Fruit fly (Drosophila melanogaster) whole organism: ENCODE data around the gene CG14694.

Experiments used
- CG8478 ChIP-seq: fragments of >200 bp; optimal IDR thresholded peaks from 2 replicates; lab custom pipeline; 2018; ENCODE audit warnings: inconsistent platforms
- Dll ChIP-seq: fragments of >200 bp; optimal IDR thresholded peaks from 2 replicates; lab custom pipeline; 2017
- EcR ChIP-seq, 2 experiments: fragments of >200 bp; optimal IDR thresholded peaks; 2 replicates each; lab custom pipeline; 2017; ENCODE audit warnings: missing biosample characterization in 2 of 2, missing genetic modification characterization in 2 of 2, missing genetic modification reagents in 2 of 2
- pan ChIP-seq: fragments of >200 bp; optimal IDR thresholded peaks from 2 replicates; lab custom pipeline; 2017
- psq ChIP-seq: fragments of >200 bp; optimal IDR thresholded peaks from 2 replicates; lab custom pipeline; 2017
- usp ChIP-seq: fragments of >200 bp; optimal IDR thresholded peaks from 2 replicates; lab custom pipeline; 2017; ENCODE audit warnings: missing biosample characterization, missing genetic modification characterization, mixed read lengths

CG14694 gene

dm6 chr3R:10826796-10827524 lies 32.7 kb downstream of the CG14694 start, which contains the start of gene Cad86C:
TSS of gene Cad86C (plus strand) at chr3R:10827079.
- peak; percentile 84 for TF ChIP-seq Dll (lab: Kevin White, UChicago)
- TF ChIP-seq EcR (GFP tag; optimal IDR thresholded peaks at IDR 0.05; lab: Kevin White, UChicago), result no peak

DNA sequence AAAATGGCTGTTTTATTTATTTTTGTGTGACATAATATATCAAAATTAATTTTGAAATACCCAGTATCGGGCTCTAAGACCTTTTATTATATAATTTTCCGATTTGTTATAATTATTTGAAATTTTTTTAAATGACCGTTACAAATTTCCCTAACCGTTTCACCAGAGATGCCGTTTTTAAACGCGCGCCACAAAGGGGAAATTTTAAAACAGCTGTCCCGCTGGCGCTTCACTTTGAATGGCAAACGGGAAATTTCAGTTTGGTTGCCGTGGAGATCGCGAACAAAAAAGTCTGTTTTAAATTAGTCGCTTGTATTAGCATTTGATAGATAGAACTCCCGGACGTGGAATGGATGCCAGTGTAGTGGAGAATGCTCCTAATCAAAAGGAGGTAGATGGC lies 44.6 kb downstream of the CG14694 start, which contains the start of the genes CG14693 and TTLL15:
TSS of gene CG14693 (minus strand) at position 16 of the 400 bp plus-strand sequence.
TSS of gene TTLL15 (plus strand) at position 257 of the 400 bp plus-strand sequence.
- TF ChIP-seq pan (lab: Kevin White, UChicago) (no peak), psq (lab: Kevin White, UChicago) (no peak), usp (GFP tag; lab: Kevin White, UChicago) (no peak), EcR (GFP tag; optimal IDR thresholded peaks at IDR 0.05; lab: Kevin White, UChicago) (no peak), Dll (lab: Kevin White, UChicago) (no peak), CG8478 (no peak)
